Fruit fly (Drosophila melanogaster) whole organism, embryonic: Measurements from ENCODE around the gene CG10477.

Experiments
- CG10267 ChIP-seq: fragments of 200-800 bp; sonication (Bioruptor generic); optimal IDR thresholded peaks from 2 replicates; lab custom pipeline; 2018; ENCODE audit warnings: missing biosample characterization, mild to moderate bottlenecking, missing genetic modification characterization, moderate library complexity
- CG10321 ChIP-seq: fragments of 200-800 bp; sonication (Bioruptor generic); IDR thresholded peaks from 2 replicates; pipeline ENCODE4 v1.3.6; 2022; ENCODE audit warnings: missing biosample characterization, missing genetic modification characterization
- CG10366 ChIP-seq: fragments of 200-800 bp; sonication (Bioruptor generic); IDR thresholded peaks from 2 replicates; pipeline ENCODE4 v1.3.6; 2022; ENCODE audit warnings: missing biosample characterization, missing genetic modification characterization
- CG10431 ChIP-seq: fragments of 200-800 bp; sonication (Bioruptor generic); optimal IDR thresholded peaks from 3 replicates; lab custom pipeline; 2018; ENCODE audit warnings: missing biosample characterization, mild to moderate bottlenecking, missing genetic modification characterization
- CG10543 ChIP-seq: fragments of 200-800 bp; sonication (Bioruptor generic); optimal IDR thresholded peaks from 3 replicates; lab custom pipeline; 2017; ENCODE audit warnings: missing biosample characterization, mild to moderate bottlenecking, missing genetic modification characterization, moderate library complexity
- CG12104 ChIP-seq: fragments of 200-800 bp; sonication (Bioruptor generic); optimal IDR thresholded peaks from 3 replicates; lab custom pipeline; 2016; ENCODE audit warnings: missing biosample characterization, missing genetic modification characterization
- CG13424 ChIP-seq: fragments of 200-800 bp; sonication (Bioruptor generic); optimal IDR thresholded peaks from 2 replicates; lab custom pipeline; 2019; ENCODE audit warnings: missing biosample characterization, mild to moderate bottlenecking, missing genetic modification characterization, moderate library complexity
- CG14667 ChIP-seq: fragments of 200-800 bp; sonication (Bioruptor generic); IDR thresholded peaks from 2 replicates; pipeline ENCODE4 v1.3.6; 2022; ENCODE audit warnings: missing biosample characterization, missing genetic modification characterization
- CG1529 ChIP-seq: fragments of 200-800 bp; sonication (Bioruptor generic); optimal IDR thresholded peaks from 3 replicates; lab custom pipeline; 2018; ENCODE audit warnings: missing biosample characterization, missing genetic modification characterization
- CG15514 ChIP-seq: fragments of 200-800 bp; sonication (Bioruptor generic); optimal IDR thresholded peaks from 3 replicates; lab custom pipeline; 2017; ENCODE audit warnings: missing biosample characterization, missing genetic modification characterization, mild to moderate bottlenecking, moderate library complexity, missing genetic modification reagents
- CG18476 ChIP-seq: fragments of 200-800 bp; sonication (Bioruptor generic); optimal IDR thresholded peaks from 2 replicates; lab custom pipeline; 2016; ENCODE audit warnings: missing biosample characterization, mild to moderate bottlenecking, missing genetic modification characterization
- CG2116 ChIP-seq: fragments of 200-800 bp; sonication (Bioruptor generic); optimal IDR thresholded peaks from 3 replicates; lab custom pipeline; 2018; ENCODE audit warnings: missing biosample characterization, mild to moderate bottlenecking, missing genetic modification characterization
- CG6272 ChIP-seq: fragments of 200-800 bp; sonication (Bioruptor generic); IDR thresholded peaks from 2 replicates; pipeline ENCODE4 v1.3.6; 2022; ENCODE audit warnings: missing biosample characterization, missing genetic modification characterization
- CG6765 ChIP-seq: fragments of 200-800 bp; sonication (Bioruptor generic); optimal IDR thresholded peaks from 3 replicates; lab custom pipeline; 2017; ENCODE audit warnings: missing biosample characterization, mild to moderate bottlenecking, missing genetic modification characterization
- CG8089 ChIP-seq: fragments of 200-800 bp; sonication (Bioruptor generic); optimal IDR thresholded peaks from 3 replicates; lab custom pipeline; 2016; ENCODE audit warnings: missing biosample characterization, missing genetic modification characterization
- CG9215 ChIP-seq: fragments of 200-800 bp; sonication (Bioruptor generic); IDR thresholded peaks from 2 replicates; pipeline ENCODE4 v1.3.6; 2022; ENCODE audit warnings: missing biosample characterization, missing genetic modification characterization
- Dad ChIP-seq: fragments of 200-800 bp; sonication (Bioruptor generic); optimal IDR thresholded peaks from 3 replicates; lab custom pipeline; 2016; ENCODE audit warnings: missing biosample characterization, missing genetic modification characterization
- Deaf1 ChIP-seq: fragments of 200-800 bp; optimal IDR thresholded peaks from 3 replicates; lab custom pipeline; 2019; ENCODE audit warnings: missing biosample characterization, mild to moderate bottlenecking, missing genetic modification characterization, moderate library complexity
- H2.0 ChIP-seq: fragments of 200-800 bp; sonication (Bioruptor generic); IDR thresholded peaks from 2 replicates; pipeline ENCODE4 v1.3.6; 2022; ENCODE audit warnings: missing biosample characterization, missing genetic modification characterization
- Hey ChIP-seq: fragments of 200-800 bp; sonication (Bioruptor generic); optimal IDR thresholded peaks from 3 replicates; lab custom pipeline; 2018; ENCODE audit warnings: missing biosample characterization, mild to moderate bottlenecking, missing genetic modification characterization
- Hr39 ChIP-seq: fragments of >200 bp; optimal IDR thresholded peaks from 2 replicates; lab custom pipeline; 2017
- Nf-YA ChIP-seq: fragments of 200-800 bp; sonication (Bioruptor generic); IDR thresholded peaks from 2 replicates; pipeline ENCODE4 v1.3.6; 2022; ENCODE audit warnings: missing biosample characterization, missing genetic modification characterization
- Oli ChIP-seq: fragments of 200-800 bp; sonication (Bioruptor generic); optimal IDR thresholded peaks from 2 replicates; lab custom pipeline; 2018; ENCODE audit warnings: missing biosample characterization, mild to moderate bottlenecking, missing genetic modification characterization, moderate library complexity
- Optix ChIP-seq: fragments of 200-800 bp; sonication (Bioruptor generic); IDR thresholded peaks from 3 replicates; pipeline ENCODE4 v1.3.6; 2022; ENCODE audit warnings: missing biosample characterization, missing genetic modification characterization
- Rfx ChIP-seq: fragments of 200-800 bp; sonication (Bioruptor generic); IDR thresholded peaks from 2 replicates; pipeline ENCODE4 v1.3.6; 2022; ENCODE audit warnings: missing biosample characterization, missing genetic modification characterization
- Side ChIP-seq: fragments of 200-800 bp; sonication (Bioruptor generic); optimal IDR thresholded peaks from 2 replicates; lab custom pipeline; 2016; ENCODE audit warnings: missing biosample characterization, missing genetic modification characterization
- Usf ChIP-seq: fragments of 200-800 bp; sonication (Bioruptor generic); optimal IDR thresholded peaks from 2 replicates; lab custom pipeline; 2017; ENCODE audit warnings: missing genotype, missing biosample characterization, missing genetic modification characterization
- Vsx1 ChIP-seq: fragments of 200-800 bp; sonication (Bioruptor generic); optimal IDR thresholded peaks from 2 replicates; lab custom pipeline; 2017; ENCODE audit warnings: missing biosample characterization, mild to moderate bottlenecking, missing genetic modification characterization, missing genetic modification reagents
- ab ChIP-seq: fragments of 200-800 bp; sonication (Bioruptor generic); optimal IDR thresholded peaks from 2 replicates; lab custom pipeline; 2016; ENCODE audit warnings: missing biosample characterization, missing genetic modification characterization
- abd-A ChIP-seq: fragments of 200-800 bp; sonication (Bioruptor generic); optimal IDR thresholded peaks from 3 replicates; lab custom pipeline; 2019; ENCODE audit warnings: missing biosample characterization, mild to moderate bottlenecking, missing genetic modification characterization, moderate library complexity
- bigmax ChIP-seq: fragments of 200-800 bp; sonication (Bioruptor generic); optimal IDR thresholded peaks from 2 replicates; lab custom pipeline; 2018; ENCODE audit warnings: missing biosample characterization, mild to moderate bottlenecking, missing genetic modification characterization
- bsh ChIP-seq, 2 experiments: fragments of 200-800 bp; sonication (Bioruptor generic); optimal IDR thresholded peaks; 2 replicates each; lab custom pipeline; 2017 to 2018; ENCODE audit warnings: mild to moderate bottlenecking in 2 of 2, missing biosample characterization in 2 of 2, missing genetic modification characterization in 2 of 2, moderate library complexity in 1 of 2
- caup ChIP-seq: fragments of 200-800 bp; sonication (Bioruptor generic); optimal IDR thresholded peaks from 3 replicates; lab custom pipeline; 2017; ENCODE audit warnings: missing biosample characterization, mild to moderate bottlenecking, missing genetic modification characterization, moderate library complexity; ENCODE audit not compliant: severe bottlenecking
- crc ChIP-seq: fragments of 200-800 bp; sonication (Bioruptor generic); optimal IDR thresholded peaks from 2 replicates; lab custom pipeline; 2016; ENCODE audit warnings: missing biosample characterization, missing genetic modification characterization
- danr ChIP-seq: fragments of 200-800 bp; sonication (Bioruptor generic); IDR thresholded peaks from 2 replicates; pipeline ENCODE4 v1.3.6; 2022; ENCODE audit warnings: missing biosample characterization, missing genetic modification characterization
- fd102C ChIP-seq: fragments of 200-800 bp; sonication (Bioruptor generic); optimal IDR thresholded peaks from 2 replicates; lab custom pipeline; 2018; ENCODE audit warnings: missing biosample characterization, mild to moderate bottlenecking, missing genetic modification characterization, moderate library complexity
- gcm ChIP-seq: fragments of 200-800 bp; sonication (Bioruptor generic); optimal IDR thresholded peaks from 2 replicates; lab custom pipeline; 2019; ENCODE audit warnings: missing biosample characterization, mild to moderate bottlenecking, missing genetic modification characterization, moderate library complexity
- hkb ChIP-seq, 2 experiments: fragments of 200-800 bp in 1 of 2; fragments of >200 bp in 1 of 2; sonication (Bioruptor generic) in 1 of 2; IDR thresholded peaks in 1 of 2; optimal IDR thresholded peaks in 1 of 2; 2 replicates each; pipeline versions ENCODE4 v1.3.6 to Lab custom; 2017 to 2022; ENCODE audit warnings: missing biosample characterization in 1 of 2, missing genetic modification characterization in 1 of 2
- hth ChIP-seq: fragments of >200 bp; optimal IDR thresholded peaks from 2 replicates; lab custom pipeline; 2017; ENCODE audit warnings: inconsistent platforms
- insv ChIP-seq, 2 experiments: fragments of 200-800 bp; sonication (Bioruptor generic); optimal IDR thresholded peaks; 3 replicates each; lab custom pipeline; 2016 to 2018; ENCODE audit warnings: missing biosample characterization in 2 of 2, missing genetic modification characterization in 2 of 2
- jumu ChIP-seq: fragments of 200-800 bp; sonication (Bioruptor generic); optimal IDR thresholded peaks from 3 replicates; lab custom pipeline; 2016; ENCODE audit warnings: missing biosample characterization, missing genetic modification characterization
- kah ChIP-seq: fragments of 200-800 bp; sonication (Bioruptor generic); optimal IDR thresholded peaks from 2 replicates; lab custom pipeline; 2018; ENCODE audit warnings: missing biosample characterization, mild to moderate bottlenecking, missing genetic modification characterization
- lbe ChIP-seq: fragments of 200-800 bp; sonication (Bioruptor generic); optimal IDR thresholded peaks from 2 replicates; lab custom pipeline; 2016; ENCODE audit warnings: missing biosample characterization, mild to moderate bottlenecking, missing genetic modification characterization
- lola ChIP-seq, 3 experiments: fragments of >200 bp in 2 of 3; fragments of 200-800 bp in 1 of 3; sonication (Bioruptor generic) in 1 of 3; optimal IDR thresholded peaks; 2 replicates each; lab custom pipeline; 2017 to 2019; ENCODE audit warnings: missing biosample characterization in 3 of 3, missing genetic modification characterization in 3 of 3, mild to moderate bottlenecking in 1 of 3, moderate library complexity in 1 of 3
- luna ChIP-seq: fragments of 200-800 bp; sonication (Bioruptor generic); optimal IDR thresholded peaks from 2 replicates; lab custom pipeline; 2016; ENCODE audit warnings: missing biosample characterization, missing genetic modification characterization
- odd ChIP-seq: fragments of 200-800 bp; sonication (Bioruptor generic); optimal IDR thresholded peaks from 2 replicates; lab custom pipeline; 2017; ENCODE audit warnings: missing biosample characterization, mild to moderate bottlenecking, missing genetic modification characterization
- pb ChIP-seq: fragments of 200-800 bp; sonication (Bioruptor generic); optimal IDR thresholded peaks from 3 replicates; lab custom pipeline; 2016; ENCODE audit warnings: missing biosample characterization, missing genetic modification characterization
- peb ChIP-seq: fragments of 200-800 bp; sonication (Bioruptor generic); IDR thresholded peaks from 2 replicates; pipeline ENCODE4 v1.3.6; 2022; ENCODE audit warnings: missing biosample characterization, missing genetic modification characterization
- salm ChIP-seq: fragments of 200-800 bp; sonication (Bioruptor generic); optimal IDR thresholded peaks from 2 replicates; lab custom pipeline; 2018; ENCODE audit warnings: missing biosample characterization, mild to moderate bottlenecking, missing genetic modification characterization

The CG10477 gene

dm6 chr3L:6071454-6072189, 37.2 kb upstream of the CG10477 start, which contains the start of gene CG6602 (continued):
- TF ChIP-seq CG10543 = peak; percentile 35
- peak; percentile 64 for TF ChIP-seq CG12104 (GFP tag; lab: Kevin White, UChicago)
- TF ChIP-seq gcm (GFP tag; lab: Kevin White, UChicago) = no peak
- TF ChIP-seq CG10366 = peak; percentile 71
- peak; percentile 67 for TF ChIP-seq Usf (GFP tag; lab: Kevin White, UChicago)
- TF ChIP-seq lbe (GFP tag; lab: Kevin White, UChicago) = peak; percentile 38
- TF ChIP-seq abd-A = no peak
- peak; percentile 25; the same call in 1 of the 2 replicates for TF ChIP-seq CG10321 (GFP tag; lab: Robert Waterston, UW)
- no peak for TF ChIP-seq salm (tag; lab: Kevin White, UChicago)
- TF ChIP-seq Vsx1 (GFP tag; lab: Kevin White, UChicago) = peak; percentile 63
- no peak for TF ChIP-seq hkb (optimal IDR thresholded peaks at IDR 0.05; lab: Kevin White, UChicago)
- peak; percentile 51 for TF ChIP-seq hkb (GFP tag; IDR thresholded peaks at IDR 0.05; lab: Robert Waterston, UW)
- no peak for TF ChIP-seq CG10431 (GFP tag; lab: Kevin White, UChicago)
- peak; percentile 46 for TF ChIP-seq CG2116 (GFP tag; lab: Kevin White, UChicago)
- TF ChIP-seq hth = no peak
- peak; percentile 80 for TF ChIP-seq CG6765 (GFP tag; lab: Kevin White, UChicago)
- TF ChIP-seq pb (GFP tag; lab: Kevin White, UChicago) = peak; percentile 30
- TF ChIP-seq crc (GFP tag; lab: Kevin White, UChicago) = peak; percentile 25
- TF ChIP-seq jumu = no peak
- TF ChIP-seq CG14667 (GFP tag; lab: Robert Waterston, UW) = peak; percentile 64
- TF ChIP-seq odd = peak; percentile 45
- peak; percentile 55 for TF ChIP-seq CG10267 (tag; lab: Kevin White, UChicago)
- peak in 1 of 2 experiments; percentile 49 for TF ChIP-seq bsh (GFP tag; optimal IDR thresholded peaks at IDR 0.05; lab: Kevin White, UChicago)
- TF ChIP-seq insv (GFP tag; optimal IDR thresholded peaks at IDR 0.05; lab: Kevin White, UChicago) = peak in 1 of 2 experiments; percentile 28
- TF ChIP-seq Side (GFP tag; lab: Kevin White, UChicago) = peak; percentile 45
- peak; percentile 39 for TF ChIP-seq CG18476 (GFP tag; lab: Kevin White, UChicago)
- TF ChIP-seq lola (GFP tag; optimal IDR thresholded peaks at IDR 0.05; lab: Kevin White, UChicago) = no peak
- TF ChIP-seq CG9215 = 0 out of 2 replicates have a peak, but pooled peaks have one; percentile 25
- TF ChIP-seq CG6272 = peak; percentile 72
- TF ChIP-seq Oli (tag; lab: Kevin White, UChicago) = peak; percentile 37
- TF ChIP-seq kah (GFP tag; lab: Kevin White, UChicago) = peak; percentile 26
- TF ChIP-seq fd102C (GFP tag; lab: Kevin White, UChicago) = peak; percentile 10
- peak; percentile 28 for TF ChIP-seq CG1529 (GFP tag; lab: Kevin White, UChicago)
- TF ChIP-seq caup (GFP tag; lab: Kevin White, UChicago) = peak; percentile 89
- TF ChIP-seq Dad = peak; percentile 32
- no peak for TF ChIP-seq Hr39 (lab: Kevin White, UChicago)
- peak; percentile 74 for TF ChIP-seq luna (GFP tag; lab: Kevin White, UChicago)
- peak; percentile 47; the same call in 1 of the 2 replicates for TF ChIP-seq Nf-YA (GFP tag; lab: Robert Waterston, UW)
- peak; percentile 60 for TF ChIP-seq H2.0 (GFP tag; lab: Robert Waterston, UW)
- peak; percentile 5; the same call in 1 of the 3 replicates for TF ChIP-seq Optix (GFP tag; lab: Robert Waterston, UW)
- peak; percentile 82 for TF ChIP-seq CG15514 (GFP tag; lab: Kevin White, UChicago)
- TF ChIP-seq peb (GFP tag; lab: Robert Waterston, UW) = no peak; the same call in 1 of the 2 replicates
- TF ChIP-seq CG13424 (tag; lab: Kevin White, UChicago) = peak; percentile 16
- TF ChIP-seq Deaf1 (tag; lab: Kevin White, UChicago) = no peak
- TF ChIP-seq CG8089 (GFP tag; lab: Kevin White, UChicago) = peak; percentile 55
- peak; percentile 38; the same call in 1 of the 2 replicates for TF ChIP-seq danr (GFP tag; lab: Robert Waterston, UW)
- TF ChIP-seq Rfx (GFP tag; lab: Robert Waterston, UW) = peak; percentile 89
- TF ChIP-seq Hey (tag; lab: Kevin White, UChicago) = no peak
- TF ChIP-seq bigmax (GFP tag; lab: Kevin White, UChicago) = no peak
- no peak for TF ChIP-seq ab
